Fruit fly (Drosophila melanogaster): ENCODE results near the gene CG11317.

The CG11317 gene

DNA sequence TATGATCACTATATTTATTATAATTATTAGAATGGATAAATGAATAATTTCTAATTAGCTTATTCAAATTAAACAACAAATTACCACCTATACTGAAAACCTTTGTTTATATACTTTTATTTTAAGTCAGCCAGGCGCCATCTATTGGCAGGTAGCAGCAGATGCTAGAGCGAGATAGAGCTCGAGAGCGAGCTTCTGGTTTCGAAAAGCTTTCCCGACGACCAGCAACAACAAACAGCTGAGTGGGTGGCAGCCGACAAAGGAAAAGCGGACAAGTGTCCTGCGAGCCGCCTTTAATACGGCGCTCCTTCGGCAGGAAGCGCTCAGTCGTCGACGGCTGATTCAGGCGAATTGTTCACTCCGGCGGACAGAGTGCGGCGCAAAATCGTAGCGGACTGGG, 36.9 kb upstream of the CG11317 start, which contains the start of gene Gycbeta100B (continued):
- peak; percentile 3 for TF ChIP-seq CG13894 (tag; optimal IDR thresholded peaks at IDR 0.05)
- peak; percentile 7 for TF ChIP-seq gem (tag; optimal IDR thresholded peaks at IDR 0.05)
- peak; percentile 47 for TF ChIP-seq scrt (GFP tag; optimal IDR thresholded peaks at IDR 0.05)
- peak; percentile 19 for TF ChIP-seq Hand (GFP tag; optimal IDR thresholded peaks at IDR 0.05)
- TF ChIP-seq BtbVII (GFP tag; optimal IDR thresholded peaks at IDR 0.05) = peak; percentile 66
- TF ChIP-seq dysf (GFP tag; IDR thresholded peaks at IDR 0.05) = peak; percentile 38; the same call in 2 of the 3 replicates
- peak; percentile 21 for TF ChIP-seq grau (tag; optimal IDR thresholded peaks at IDR 0.05)
- peak; percentile 49 for TF ChIP-seq CG7839 (tag; optimal IDR thresholded peaks at IDR 0.05)
- no peak for TF ChIP-seq CG11560 (tag; IDR thresholded peaks at IDR 0.05)
- TF ChIP-seq kah (GFP tag; optimal IDR thresholded peaks at IDR 0.05) = peak; percentile 64
- no peak for TF ChIP-seq CG4328 (GFP tag; optimal IDR thresholded peaks at IDR 0.05)
- peak; percentile 42 for TF ChIP-seq unpg (GFP tag; optimal IDR thresholded peaks at IDR 0.05)
- TF ChIP-seq CG11504 (tag; optimal IDR thresholded peaks at IDR 0.05) = peak; percentile 55
- TF ChIP-seq HLH3B (GFP tag; IDR thresholded peaks at IDR 0.05) = peak; percentile 37; the same call in 1 of the 2 replicates
- TF ChIP-seq bcd (GFP tag; optimal IDR thresholded peaks at IDR 0.05) = peak; percentile 28
- TF ChIP-seq yki (optimal IDR thresholded peaks at IDR 0.05) = no peak
- no peak for TF ChIP-seq CG10274 (GFP tag; optimal IDR thresholded peaks at IDR 0.05)
- TF ChIP-seq Fer3 (tag; optimal IDR thresholded peaks at IDR 0.05) = peak; percentile 30
- peak; percentile 40; the same call in 1 of the 2 replicates for TF ChIP-seq CG14014 (GFP tag; IDR thresholded peaks at IDR 0.05)
- TF ChIP-seq Doc2 (GFP tag; IDR thresholded peaks at IDR 0.05) = no peak
- TF ChIP-seq CG11247 (GFP tag; IDR thresholded peaks at IDR 0.05) = peak; percentile 54; the same call in 1 of the 2 replicates
- peak; percentile 1 for TF ChIP-seq shn (GFP tag; optimal IDR thresholded peaks at IDR 0.05)
- TF ChIP-seq fd64A (GFP tag; optimal IDR thresholded peaks at IDR 0.05) = peak; percentile 13
- peak; percentile 3 for TF ChIP-seq CG5180 (GFP tag; optimal IDR thresholded peaks at IDR 0.05)
- peak; percentile 63 for TF ChIP-seq Hmr (GFP tag; optimal IDR thresholded peaks at IDR 0.05)
- TF ChIP-seq Aef1 (GFP tag; IDR thresholded peaks at IDR 0.05) = 0 out of 3 replicates have a peak, but pooled peaks have one; percentile 17
- no peak for TF ChIP-seq CG3995 (GFP tag; optimal IDR thresholded peaks at IDR 0.05)
- TF ChIP-seq HmgZ (tag; optimal IDR thresholded peaks at IDR 0.05) = no peak
- TF ChIP-seq CG15011 (GFP tag; optimal IDR thresholded peaks at IDR 0.05) = no peak
- peak; percentile 7 for TF ChIP-seq CG13775 (GFP tag; optimal IDR thresholded peaks at IDR 0.05)
- TF ChIP-seq Med (GFP tag) = peak; percentile 96
- peak; percentile 31 for TF ChIP-seq CG34376 (GFP tag; optimal IDR thresholded peaks at IDR 0.05)
- no peak for TF ChIP-seq lola (GFP tag; optimal IDR thresholded peaks at IDR 0.05)
- TF ChIP-seq CG13296 (GFP tag; optimal IDR thresholded peaks at IDR 0.05) = peak; percentile 59
- TF ChIP-seq CG1792 (GFP tag; optimal IDR thresholded peaks at IDR 0.05) = peak; percentile 2
- peak; percentile 71 for TF ChIP-seq mirr (GFP tag; optimal IDR thresholded peaks at IDR 0.05)
- TF ChIP-seq sens (GFP tag) = peak; percentile 73
- peak; percentile 67; the same call in 1 of the 2 replicates for TF ChIP-seq CG32532 (GFP tag; IDR thresholded peaks at IDR 0.05)
- no peak for TF ChIP-seq ara (GFP tag; IDR thresholded peaks at IDR 0.05)
- peak; percentile 73 for TF ChIP-seq CG12071 (GFP tag; optimal IDR thresholded peaks at IDR 0.05)
- peak; percentile 39 for TF ChIP-seq Jarid2 (GFP tag; optimal IDR thresholded peaks at IDR 0.05)
- peak; percentile 1 for TF ChIP-seq Antp (GFP tag; optimal IDR thresholded peaks at IDR 0.05)
- TF ChIP-seq CG2678 (tag; optimal IDR thresholded peaks at IDR 0.05) = peak; percentile 41
- TF ChIP-seq wek (GFP tag; optimal IDR thresholded peaks at IDR 0.05) = peak; percentile 33
- peak; percentile 8 for TF ChIP-seq sqz (GFP tag; optimal IDR thresholded peaks at IDR 0.05)
- TF ChIP-seq az2 (GFP tag; optimal IDR thresholded peaks at IDR 0.05) = peak; percentile 18
- TF ChIP-seq vvl (GFP tag; IDR thresholded peaks at IDR 0.05) = peak; percentile 24; the same call in 1 of the 2 replicates
- TF ChIP-seq Hr51 (GFP tag; optimal IDR thresholded peaks at IDR 0.05) = peak in 1 of 2 experiments; percentile 55
- TF ChIP-seq CG7928 (GFP tag; optimal IDR thresholded peaks at IDR 0.05) = peak; percentile 3
- peak; percentile 25; the same call in 1 of the 2 replicates for TF ChIP-seq CG3847 (GFP tag; IDR thresholded peaks at IDR 0.05)
